Worm (Caenorhabditis elegans): ENCODE results near the gene cec-6.

cec-6 gene

DNA sequence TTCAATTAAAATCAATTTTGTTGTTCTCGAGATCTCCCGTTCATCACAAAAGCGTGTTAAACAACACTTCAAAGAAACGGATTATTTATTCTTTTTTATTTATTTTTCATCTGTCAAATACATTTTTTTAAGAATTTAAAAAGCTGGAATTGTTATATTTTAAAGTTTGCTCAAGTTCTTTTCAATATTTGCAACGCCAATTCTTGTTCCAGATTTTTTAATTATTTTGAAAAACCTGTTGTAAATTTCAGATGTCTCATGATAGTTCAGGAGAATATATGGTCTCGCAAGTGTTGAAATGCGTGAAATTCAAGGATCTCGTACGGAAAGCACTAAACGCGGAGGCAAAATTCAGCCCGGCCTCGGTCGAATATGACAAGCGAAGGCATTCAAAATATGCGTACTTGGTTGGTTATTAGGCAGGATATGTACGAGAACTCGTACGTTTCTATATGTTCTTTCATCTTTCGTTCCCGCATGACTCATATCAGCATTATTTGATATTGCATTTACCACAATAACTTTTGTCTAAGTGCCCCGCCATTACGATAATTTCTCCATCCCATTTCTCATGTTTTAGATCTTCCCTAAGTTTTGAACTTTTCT lies at the start of gene cec-6:
Gene cec-6, plus strand, starts transcription at position 252 of the 606 bp plus-strand sequence.
- TF ChIP-seq W03F9.2 (tag; optimal IDR thresholded peaks at IDR 0.05) (no peak), him-1 (tag; optimal IDR thresholded peaks at IDR 0.05) (no peak), dao-5 (tag; optimal IDR thresholded peaks at IDR 0.05) (no peak)

ce11 chrIV:5501414-5501813 lies 43.2 kb upstream of the cec-6 start:
- TF ChIP-seq him-1 (tag; optimal IDR thresholded peaks at IDR 0.05) (no peak), dao-5 (tag; optimal IDR thresholded peaks at IDR 0.05) (no peak), W03F9.2 (tag; optimal IDR thresholded peaks at IDR 0.05) (no peak)

DNA sequence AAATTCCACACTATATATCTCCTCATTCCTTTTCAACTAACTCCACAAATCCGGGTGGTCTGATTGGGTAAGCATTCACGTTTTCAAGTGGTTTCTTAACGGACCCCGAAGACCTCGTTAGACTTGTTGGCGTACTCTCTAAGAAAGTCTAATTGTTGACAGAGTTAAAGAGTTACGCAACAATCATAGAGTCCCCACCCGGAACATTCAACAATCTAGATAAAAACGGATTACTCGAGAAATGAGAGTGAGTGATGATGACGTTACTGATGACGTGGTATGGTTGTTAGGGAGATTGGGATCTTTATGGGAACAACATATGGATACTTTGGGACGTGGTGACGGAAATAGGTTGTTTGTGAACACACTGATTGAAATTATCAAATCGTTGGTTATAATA lies 42.0 kb upstream of the cec-6 start:
- TF ChIP-seq him-1 (tag; optimal IDR thresholded peaks at IDR 0.05) (no peak), dao-5 (tag; optimal IDR thresholded peaks at IDR 0.05) (no peak)

DNA sequence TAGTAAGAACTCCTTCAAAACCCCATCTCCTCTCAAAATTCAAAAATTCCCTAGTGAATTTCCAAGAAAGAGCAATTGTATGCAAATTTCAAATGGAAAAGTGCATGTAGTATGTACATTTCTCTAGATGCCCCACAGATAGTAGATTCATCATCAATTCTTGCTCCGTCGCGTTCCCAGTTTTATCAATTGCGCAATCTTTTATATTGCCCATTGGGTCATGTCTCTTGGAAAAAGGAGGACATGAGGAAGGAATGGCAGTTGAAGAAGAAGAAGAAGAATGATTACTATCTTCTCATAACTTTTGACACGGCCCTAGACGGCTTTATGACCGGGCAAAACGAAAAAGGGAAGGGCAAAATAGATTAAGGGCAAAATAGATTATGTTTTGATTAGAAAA lies 38.0 kb upstream of the cec-6 start:
- TF ChIP-seq W03F9.2 (tag; optimal IDR thresholded peaks at IDR 0.05) = no peak
- no peak for TF ChIP-seq him-1 (tag; optimal IDR thresholded peaks at IDR 0.05)
- TF ChIP-seq dao-5 (tag; optimal IDR thresholded peaks at IDR 0.05) = no peak

DNA sequence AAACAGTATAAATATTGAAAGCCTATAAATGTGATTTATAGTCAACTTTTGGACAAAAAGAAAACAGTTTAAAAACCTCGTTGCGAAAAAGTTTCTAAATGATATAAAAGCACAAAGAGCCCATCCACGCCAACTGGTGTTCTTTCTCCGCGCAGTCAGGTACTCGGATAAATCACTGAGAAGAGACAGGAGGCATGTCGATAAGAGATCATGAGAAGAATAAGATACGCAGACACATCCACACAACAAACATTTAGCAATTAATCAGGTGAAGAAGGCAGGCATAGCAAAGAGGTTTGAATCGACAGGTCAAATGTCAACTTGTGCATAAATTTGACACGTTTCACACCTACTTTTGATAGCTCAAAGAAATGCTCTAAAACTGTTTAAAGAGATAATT lies 36.9 kb upstream of the cec-6 start:
- no peak for TF ChIP-seq dao-5 (tag; optimal IDR thresholded peaks at IDR 0.05)
- no peak for TF ChIP-seq W03F9.2 (tag; optimal IDR thresholded peaks at IDR 0.05)
- no peak for TF ChIP-seq him-1 (tag; optimal IDR thresholded peaks at IDR 0.05)

ce11 chrIV:5514789-5515188 lies 29.9 kb upstream of the cec-6 start:
- TF ChIP-seq W03F9.2 (tag; optimal IDR thresholded peaks at IDR 0.05) (no peak), dao-5 (tag; optimal IDR thresholded peaks at IDR 0.05) (no peak), him-1 (tag; optimal IDR thresholded peaks at IDR 0.05) (no peak)

DNA sequence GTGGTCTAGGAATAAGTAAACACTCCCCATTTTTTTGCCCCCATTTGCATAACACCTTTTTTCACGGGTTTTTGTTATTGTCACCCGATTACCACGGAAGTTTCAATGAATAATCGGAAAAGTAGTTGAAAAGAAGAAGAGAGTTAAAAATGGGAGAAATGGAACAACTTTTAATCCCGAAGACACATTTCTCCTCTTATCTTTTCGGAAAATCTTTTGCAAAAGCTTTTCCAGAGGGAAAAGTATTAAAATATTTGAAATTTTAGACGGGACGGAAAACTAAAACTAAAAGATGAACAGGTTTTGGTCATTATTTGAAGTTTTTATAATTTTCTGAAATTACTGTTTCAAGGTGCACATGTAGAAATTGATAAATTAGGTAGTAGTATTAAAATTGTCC lies 25.6 kb upstream of the cec-6 start:
- TF ChIP-seq W03F9.2 (tag; optimal IDR thresholded peaks at IDR 0.05) = no peak
- no peak for TF ChIP-seq dao-5 (tag; optimal IDR thresholded peaks at IDR 0.05)
- no peak for TF ChIP-seq him-1 (tag; optimal IDR thresholded peaks at IDR 0.05)

- TF ChIP-seq W03F9.2 (tag; optimal IDR thresholded peaks at IDR 0.05) = no peak
- TF ChIP-seq him-1 (tag; optimal IDR thresholded peaks at IDR 0.05) = no peak
- no peak for TF ChIP-seq dao-5 (tag; optimal IDR thresholded peaks at IDR 0.05)
These were observed 17.8 kb upstream of the cec-6 start for ce11 chrIV:5526711-5527383.

DNA sequence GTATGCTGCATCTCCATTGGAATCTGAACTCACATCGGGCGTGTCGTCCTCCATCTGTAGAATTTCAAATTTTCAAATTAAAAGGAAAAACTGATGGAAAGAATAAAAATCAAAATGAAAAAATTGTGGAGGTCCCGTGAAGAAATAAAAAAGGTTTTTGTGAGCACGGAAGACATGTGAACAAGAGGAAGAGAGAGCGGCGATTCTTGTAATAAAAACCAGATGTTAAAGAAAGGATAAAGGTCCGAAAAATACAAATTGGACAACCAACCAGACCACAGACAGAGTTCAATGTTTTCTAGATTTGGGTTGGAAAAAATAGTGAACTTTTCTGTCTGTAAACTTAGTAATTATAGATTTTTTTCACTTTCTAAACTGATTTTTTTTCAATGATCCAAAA lies 16.4 kb upstream of the cec-6 start, which contains the start of gene unc-5:
Gene unc-5, minus strand, starts transcription at position 54 of the 400 bp plus-strand sequence.
- TF ChIP-seq dao-5 (tag; optimal IDR thresholded peaks at IDR 0.05) (no peak), W03F9.2 (tag; optimal IDR thresholded peaks at IDR 0.05) (no peak), him-1 (tag; optimal IDR thresholded peaks at IDR 0.05) (no peak)

ce11 chrIV:5530980-5531379 lies 13.7 kb upstream of the cec-6 start:
- TF ChIP-seq him-1 (tag; optimal IDR thresholded peaks at IDR 0.05) = no peak
- TF ChIP-seq W03F9.2 (tag; optimal IDR thresholded peaks at IDR 0.05) = no peak
- TF ChIP-seq dao-5 (tag; optimal IDR thresholded peaks at IDR 0.05) = no peak

DNA sequence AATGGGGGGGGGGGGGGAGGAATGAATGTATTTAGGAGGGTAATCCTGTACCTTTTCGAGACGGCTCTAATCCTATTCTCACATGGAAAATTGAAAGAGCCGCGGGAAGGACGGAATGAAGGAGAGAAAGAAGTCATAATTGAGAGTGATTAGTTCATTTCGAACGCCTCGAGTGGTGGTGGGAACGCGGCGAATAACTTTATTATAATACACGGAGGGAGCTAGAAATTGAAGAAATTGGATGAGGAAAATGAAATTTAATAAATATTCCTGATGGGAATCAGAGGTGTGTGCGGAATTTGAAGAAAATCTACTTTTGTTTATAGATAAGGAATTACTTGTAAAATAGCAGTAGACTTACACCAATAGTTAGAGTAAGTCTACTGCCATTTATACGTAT lies 11.1 kb upstream of the cec-6 start:
- TF ChIP-seq him-1 (tag; optimal IDR thresholded peaks at IDR 0.05) (no peak), W03F9.2 (tag; optimal IDR thresholded peaks at IDR 0.05) (no peak), dao-5 (tag; optimal IDR thresholded peaks at IDR 0.05) (no peak)

DNA sequence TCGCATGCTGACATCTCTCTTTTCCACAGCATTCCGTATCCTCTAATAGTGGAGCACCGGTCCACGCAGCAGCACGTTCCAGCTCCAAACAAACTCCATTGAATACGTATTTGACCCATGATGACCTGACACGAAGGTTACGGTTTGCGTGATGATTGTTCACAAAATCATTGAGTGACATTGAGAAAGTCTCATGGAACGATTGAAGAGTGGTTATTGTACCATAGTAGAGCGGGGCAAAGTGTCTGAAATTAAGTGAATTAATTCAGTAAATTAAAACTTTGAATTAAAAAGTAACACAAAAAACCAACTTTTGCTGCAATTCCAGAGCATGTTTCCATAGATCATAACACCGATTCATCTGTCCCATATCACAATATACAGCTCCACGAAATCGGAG lies 10.1 kb upstream of the cec-6 start:
- TF ChIP-seq W03F9.2 (tag; optimal IDR thresholded peaks at IDR 0.05) (no peak), him-1 (tag; optimal IDR thresholded peaks at IDR 0.05) (no peak), dao-5 (tag; optimal IDR thresholded peaks at IDR 0.05) (no peak)

- TF ChIP-seq W03F9.2 (tag; optimal IDR thresholded peaks at IDR 0.05) (no peak), dao-5 (tag; optimal IDR thresholded peaks at IDR 0.05) (no peak)
These were observed 8.9 kb upstream of the cec-6 start for ce11 chrIV:5535780-5536179.

ce11 chrIV:5537813-5538538 lies 6.7 kb upstream of the cec-6 start, which contains the start of the genes fem-1 and drp-1:
Gene fem-1 (minus strand): TSS chrIV:5537962.
Gene drp-1 (plus strand): TSS chrIV:5538488.
- TF ChIP-seq W03F9.2 (tag; optimal IDR thresholded peaks at IDR 0.05) (no peak), him-1 (tag; optimal IDR thresholded peaks at IDR 0.05) (no peak), dao-5 (tag; optimal IDR thresholded peaks at IDR 0.05) (no peak)

Data from whole organism, L4/young adult.